Fruit fly (Drosophila melanogaster): ENCODE measurements around the gene wts.
A peak's percentile ranks its signal among the peaks of the same experiment; 100 is the strongest.

The wts gene

dm6 chr3R:30761140-30761539, 45.3 kb downstream of the wts start (continued):
- TF ChIP-seq tap (tag; optimal IDR thresholded peaks at IDR 0.05) (peak; percentile 53), Bgb (GFP tag; IDR thresholded peaks at IDR 0.05; ENCODE audit: partially characterized antibody) (no peak), pita (GFP tag; optimal IDR thresholded peaks at IDR 0.05) (no peak), dimm (GFP tag; IDR thresholded peaks at IDR 0.05) (no peak), Asciz (GFP tag; optimal IDR thresholded peaks at IDR 0.05) (peak; percentile 38), Max (GFP tag; optimal IDR thresholded peaks at IDR 0.05) (peak; percentile 27), tx (GFP tag; optimal IDR thresholded peaks at IDR 0.05) (peak; percentile 14), Xrp1 (GFP tag; IDR thresholded peaks at IDR 0.05) (peak; percentile 81), CG4730 (GFP tag; IDR thresholded peaks at IDR 0.05) (no peak), CG5953 (GFP tag; IDR thresholded peaks at IDR 0.05) (no peak), CG18011 (GFP tag; optimal IDR thresholded peaks at IDR 0.05) (no peak), CG9797 (GFP tag; optimal IDR thresholded peaks at IDR 0.05) (no peak), chm (GFP tag; IDR thresholded peaks at IDR 0.05) (no peak), bigmax (GFP tag; optimal IDR thresholded peaks at IDR 0.05) (no peak), Aef1 (GFP tag; IDR thresholded peaks at IDR 0.05) (no peak; the same call in 2 of the 3 replicates), CG5245 (GFP tag; optimal IDR thresholded peaks at IDR 0.05) (peak; percentile 31), CG9876 (GFP tag; optimal IDR thresholded peaks at IDR 0.05) (no peak), CG3726 (GFP tag; IDR thresholded peaks at IDR 0.05) (no peak), CG31441 (GFP tag; IDR thresholded peaks at IDR 0.05) (peak; percentile 66), chif (GFP tag; optimal IDR thresholded peaks at IDR 0.05) (peak; percentile 39 to 69), CG15514 (GFP tag; optimal IDR thresholded peaks at IDR 0.05) (no peak), B-H1 (GFP tag; IDR thresholded peaks at IDR 0.05) (peak; percentile 24; the same call in 1 of the 3 replicates), ewg (GFP tag; optimal IDR thresholded peaks at IDR 0.05) (peak; percentile 19), CG12391 (tag; optimal IDR thresholded peaks at IDR 0.05) (peak; percentile 64), vfl (GFP tag; optimal IDR thresholded peaks at IDR 0.05) (no peak), CG3065 (GFP tag; optimal IDR thresholded peaks at IDR 0.05) (no peak), zen2 (GFP tag; IDR thresholded peaks at IDR 0.05; ENCODE audit: partially characterized antibody) (no peak), CG8765 (GFP tag; IDR thresholded peaks at IDR 0.05) (peak; percentile 54; the same call in 1 of the 2 replicates), CG11398 (GFP tag; optimal IDR thresholded peaks at IDR 0.05) (no peak), CG4404 (GFP tag; IDR thresholded peaks at IDR 0.05) (peak; percentile 65), CG1602 (GFP tag; optimal IDR thresholded peaks at IDR 0.05) (peak; percentile 34), CG8089 (GFP tag; optimal IDR thresholded peaks at IDR 0.05) (peak; percentile 8), CG12942 (GFP tag; optimal IDR thresholded peaks at IDR 0.05) (no peak), CG14965 (GFP tag; optimal IDR thresholded peaks at IDR 0.05; ENCODE audit: borderline replicate concordance) (no peak), inv (GFP tag; IDR thresholded peaks at IDR 0.05; ENCODE audit: partially characterized antibody) (no peak), CG14860 (GFP tag; IDR thresholded peaks at IDR 0.05; ENCODE audit: partially characterized antibody) (no peak), CG10462 (GFP tag; optimal IDR thresholded peaks at IDR 0.05) (peak; percentile 35), CG13894 (tag; optimal IDR thresholded peaks at IDR 0.05) (no peak), CG18599 (GFP tag; optimal IDR thresholded peaks at IDR 0.05) (peak; percentile 69), Vsx1 (GFP tag; optimal IDR thresholded peaks at IDR 0.05) (peak; percentile 36), CG2202 (tag; optimal IDR thresholded peaks at IDR 0.05) (peak; percentile 63), PHDP (tag; optimal IDR thresholded peaks at IDR 0.05) (peak; percentile 43), sima (GFP tag; optimal IDR thresholded peaks at IDR 0.05) (no peak), Dfd (GFP tag; optimal IDR thresholded peaks at IDR 0.05) (no peak), danr (GFP tag; IDR thresholded peaks at IDR 0.05) (no peak), slp2 (GFP tag; optimal IDR thresholded peaks at IDR 0.05) (peak; percentile 17), CG2712 (tag; optimal IDR thresholded peaks at IDR 0.05) (peak; percentile 77), CG6272 (GFP tag; IDR thresholded peaks at IDR 0.05) (0 out of 2 replicates have a peak, but pooled peaks have one; percentile 35)

All from whole organism, embryonic.